Worm (Caenorhabditis elegans) whole organism, midembryonic: ENCODE measurements around the gene sru-1.

Experiments used
- cog-1 ChIP-seq: sonication (generic microtip); optimal IDR thresholded peaks from 2 replicates; lab custom pipeline; 2016; ENCODE audit warnings: missing genetic modification characterization, missing compliant biosample characterization
- flt-1 ChIP-seq: fragments of 200-800 bp; sonication (Bioruptor generic); IDR thresholded peaks from 2 replicates; pipeline ENCODE4 v1.3.6; 2022; ENCODE audit warnings: missing genetic modification characterization, missing compliant biosample characterization
- med-1 ChIP-seq: sonication (generic microtip); optimal IDR thresholded peaks from 2 replicates; lab custom pipeline; 2017; ENCODE audit warnings: missing genetic modification characterization, mild to moderate bottlenecking, missing compliant biosample characterization, antibody characterized with exemption, missing genetic modification reagents; ENCODE audit not compliant: insufficient read depth
- ref-1 ChIP-seq: fragments of 200-800 bp; sonication (Bioruptor generic); conservative IDR thresholded peaks from 2 replicates; pipeline ENCODE4 v1.3.6; 2022; ENCODE audit warnings: missing genetic modification reagents, missing genetic modification characterization, missing compliant biosample characterization
- tab-1 ChIP-seq: fragments of 200-800 bp; sonication (Bioruptor generic); IDR thresholded peaks from 2 replicates; pipeline ENCODE4 v1.3.6; 2022; ENCODE audit warnings: missing genetic modification characterization, missing compliant biosample characterization
- ztf-29 ChIP-seq: fragments of 200-800 bp; sonication (Bioruptor generic); IDR thresholded peaks from 2 replicates; pipeline ENCODE4 v1.3.6; 2022; ENCODE audit warnings: missing genetic modification reagents, missing genetic modification characterization, missing compliant biosample characterization

DNA sequence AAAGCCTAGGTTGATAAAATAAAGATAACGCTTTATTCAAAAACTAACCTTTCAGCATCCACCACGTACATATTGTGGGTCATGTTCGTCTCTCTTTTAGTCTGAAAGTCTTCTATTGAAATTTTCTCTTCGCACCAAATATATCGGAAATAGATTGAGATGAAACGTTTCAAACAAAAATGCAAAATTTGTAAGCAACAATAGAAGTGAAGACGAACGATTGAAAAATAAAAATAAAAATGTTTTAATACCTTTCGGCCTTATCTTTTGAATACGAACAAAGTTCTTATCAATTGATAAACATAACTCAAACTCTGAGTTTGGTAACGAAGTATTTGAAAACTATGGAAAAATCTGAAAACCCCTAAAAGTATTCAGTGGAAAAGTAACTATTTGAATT lies 44.7 kb downstream of the sru-1 start, which contains the start of gene F56H11.2:
- no peak for TF ChIP-seq flt-1
- TF ChIP-seq cog-1: no peak
- TF ChIP-seq ztf-29 (GFP tag; lab: Robert Waterston, UW): no peak
- no peak for TF ChIP-seq ref-1 (GFP tag; lab: Robert Waterston, UW)
- no peak for TF ChIP-seq med-1 (GFP tag; lab: Kevin White, UChicago)
- TF ChIP-seq tab-1: no peak
